Fruit fly (Drosophila melanogaster): ENCODE data around the gene Lnk.

- TF ChIP-seq CTCF (optimal IDR thresholded peaks at IDR 0.05) (no peak), CG8478 (optimal IDR thresholded peaks at IDR 0.05) (no peak)
Measured at dm6 chr3R:25922534-25922933, 34.2 kb downstream of the Lnk start, which contains the start of gene CG14546.

All from S2 (cell line).